Fruit fly (Drosophila melanogaster): Measurements from ENCODE around the gene CG9377.
A peak's percentile ranks its signal among the peaks of the same experiment; 100 is the strongest.

Gene CG9377

dm6 chr2L:13373435-13374242 is 12.3 kb upstream of the CG9377 start, which contains the start of the genes Bdp1 and CG6565 (continued):
- peak; percentile 94 for TF ChIP-seq CG10366 (GFP tag; IDR thresholded peaks at IDR 0.05)
- TF ChIP-seq CG30403 (GFP tag; optimal IDR thresholded peaks at IDR 0.05): peak; percentile 99
- peak; percentile 86 for TF ChIP-seq oc (tag; optimal IDR thresholded peaks at IDR 0.05)
- peak; percentile 93 for TF ChIP-seq CG17385 (GFP tag; optimal IDR thresholded peaks at IDR 0.05)
- TF ChIP-seq cad (GFP tag; optimal IDR thresholded peaks at IDR 0.05): no peak
- peak; percentile 85 for TF ChIP-seq CG6765 (GFP tag; optimal IDR thresholded peaks at IDR 0.05)
- TF ChIP-seq ken (GFP tag; IDR thresholded peaks at IDR 0.05): peak; percentile 95
- peak in 1 of 3 experiments; percentile 55 for TF ChIP-seq Stat92E (GFP tag; optimal IDR thresholded peaks at IDR 0.05)
- no peak for TF ChIP-seq zen2 (GFP tag; IDR thresholded peaks at IDR 0.05; ENCODE audit: partially characterized antibody)
- TF ChIP-seq CG12236 (GFP tag; optimal IDR thresholded peaks at IDR 0.05): peak; percentile 97
- 0 out of 2 replicates have a peak, but pooled peaks have one; percentile 42 for TF ChIP-seq inv (GFP tag; IDR thresholded peaks at IDR 0.05; ENCODE audit: partially characterized antibody)
- peak; percentile 97 for TF ChIP-seq danr (GFP tag; IDR thresholded peaks at IDR 0.05)
- no peak for TF ChIP-seq Dfd (GFP tag; optimal IDR thresholded peaks at IDR 0.05)
- peak; percentile 92 to 99 for TF ChIP-seq Pdp1 (GFP tag; optimal IDR thresholded peaks at IDR 0.05)
- peak; percentile 93 for TF ChIP-seq seq (GFP tag; IDR thresholded peaks at IDR 0.05)
- TF ChIP-seq HLH4C (GFP tag; IDR thresholded peaks at IDR 0.05; ENCODE audit: partially characterized antibody): no peak
- TF ChIP-seq Ravus (GFP tag; IDR thresholded peaks at IDR 0.05): peak; percentile 78
- TF ChIP-seq jing (GFP tag; optimal IDR thresholded peaks at IDR 0.05): peak; percentile 96
- peak; percentile 91 for TF ChIP-seq ATbp (GFP tag; optimal IDR thresholded peaks at IDR 0.05)
- TF ChIP-seq CG11504 (tag; optimal IDR thresholded peaks at IDR 0.05): peak; percentile 95
- peak; percentile 97 for TF ChIP-seq sob (GFP tag; IDR thresholded peaks at IDR 0.05)
- peak; percentile 80 for TF ChIP-seq nom (GFP tag; optimal IDR thresholded peaks at IDR 0.05)
- TF ChIP-seq gfzf (GFP tag; optimal IDR thresholded peaks at IDR 0.05): peak; percentile 33
- peak; percentile 98 to 99 for TF ChIP-seq chif (GFP tag; optimal IDR thresholded peaks at IDR 0.05)
- peak; percentile 97 for TF ChIP-seq gcm2 (GFP tag; optimal IDR thresholded peaks at IDR 0.05)
- TF ChIP-seq B-H1 (GFP tag; IDR thresholded peaks at IDR 0.05): peak; percentile 94
- peak; percentile 82 for TF ChIP-seq Nf-YB (GFP tag; optimal IDR thresholded peaks at IDR 0.05)
- TF ChIP-seq lov (optimal IDR thresholded peaks at IDR 0.05): no peak
- TF ChIP-seq lov (GFP tag; IDR thresholded peaks at IDR 0.05): peak; percentile 85; the same call in 2 of the 3 replicates
- TF ChIP-seq Sry-δ (GFP tag; optimal IDR thresholded peaks at IDR 0.05): peak; percentile 85
- peak; percentile 95 for TF ChIP-seq grau (tag; optimal IDR thresholded peaks at IDR 0.05)
- TF ChIP-seq CG30020 (tag; optimal IDR thresholded peaks at IDR 0.05): peak; percentile 84
- TF ChIP-seq Dbx (GFP tag; IDR thresholded peaks at IDR 0.05): peak; percentile 97
- peak; percentile 98 for TF ChIP-seq maf-S (GFP tag; optimal IDR thresholded peaks at IDR 0.05)
- TF ChIP-seq Kr (GFP tag; optimal IDR thresholded peaks at IDR 0.05): no peak
- TF ChIP-seq Myb (GFP tag; optimal IDR thresholded peaks at IDR 0.05): peak; percentile 94
- peak; percentile 94 for TF ChIP-seq CG10979 (tag; optimal IDR thresholded peaks at IDR 0.05)
- TF ChIP-seq bsh (GFP tag; optimal IDR thresholded peaks at IDR 0.05): peak; percentile 83 to 95
- TF ChIP-seq fu2 (GFP tag; optimal IDR thresholded peaks at IDR 0.05): peak; percentile 99
- TF ChIP-seq D19B (GFP tag; optimal IDR thresholded peaks at IDR 0.05): peak; percentile 92
- TF ChIP-seq Dip3 (GFP tag; optimal IDR thresholded peaks at IDR 0.05): peak; percentile 99
- TF ChIP-seq CG14441 (GFP tag; IDR thresholded peaks at IDR 0.05): peak; percentile 95
- peak; percentile 95 for TF ChIP-seq NC2α (GFP tag; optimal IDR thresholded peaks at IDR 0.05)
- peak; percentile 75 for TF ChIP-seq TFAM (GFP tag; optimal IDR thresholded peaks at IDR 0.05)
- peak; percentile 92 for TF ChIP-seq Mrtf (GFP tag; IDR thresholded peaks at IDR 0.05)
- TF ChIP-seq odd (GFP tag; optimal IDR thresholded peaks at IDR 0.05): peak; percentile 90
- TF ChIP-seq CG13775 (GFP tag; optimal IDR thresholded peaks at IDR 0.05): peak; percentile 99
- TF ChIP-seq Side (GFP tag; optimal IDR thresholded peaks at IDR 0.05): peak; percentile 98
- peak; percentile 86 for TF ChIP-seq CG17186 (GFP tag; optimal IDR thresholded peaks at IDR 0.05)

Measured in whole organism, embryonic.